Worm (Caenorhabditis elegans): Measurements from ENCODE around the gene fbxa-137.
"Not testable (repeated sequence)": the region's sequence is repeated elsewhere in the genome, so short reads cannot be mapped to it uniquely, and the experiment has no call there.

Gene fbxa-137

DNA sequence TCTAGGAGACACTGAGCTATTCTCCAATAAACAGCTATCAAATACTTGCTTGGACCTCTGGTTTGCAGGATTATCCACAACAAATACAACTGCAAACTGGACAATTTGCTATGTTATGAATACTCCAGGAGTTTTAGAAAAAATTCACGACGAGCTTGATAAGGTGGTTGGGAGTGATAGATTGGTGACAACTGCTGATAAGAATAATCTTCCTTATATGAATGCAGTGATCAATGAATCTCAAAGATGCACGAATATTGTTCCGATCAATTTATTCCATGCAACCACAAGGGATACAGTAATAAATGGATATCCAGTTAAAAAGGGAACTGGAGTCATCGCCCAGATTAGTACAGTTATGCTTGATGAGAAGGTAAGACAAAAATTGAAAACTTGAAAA is 26.8 kb upstream of the fbxa-137 start:
- peak; percentile 11 for TF ChIP-seq fos-1 (tag; optimal IDR thresholded peaks at IDR 0.05)
- TF ChIP-seq sem-4 (tag; optimal IDR thresholded peaks at IDR 0.05): no peak

DNA sequence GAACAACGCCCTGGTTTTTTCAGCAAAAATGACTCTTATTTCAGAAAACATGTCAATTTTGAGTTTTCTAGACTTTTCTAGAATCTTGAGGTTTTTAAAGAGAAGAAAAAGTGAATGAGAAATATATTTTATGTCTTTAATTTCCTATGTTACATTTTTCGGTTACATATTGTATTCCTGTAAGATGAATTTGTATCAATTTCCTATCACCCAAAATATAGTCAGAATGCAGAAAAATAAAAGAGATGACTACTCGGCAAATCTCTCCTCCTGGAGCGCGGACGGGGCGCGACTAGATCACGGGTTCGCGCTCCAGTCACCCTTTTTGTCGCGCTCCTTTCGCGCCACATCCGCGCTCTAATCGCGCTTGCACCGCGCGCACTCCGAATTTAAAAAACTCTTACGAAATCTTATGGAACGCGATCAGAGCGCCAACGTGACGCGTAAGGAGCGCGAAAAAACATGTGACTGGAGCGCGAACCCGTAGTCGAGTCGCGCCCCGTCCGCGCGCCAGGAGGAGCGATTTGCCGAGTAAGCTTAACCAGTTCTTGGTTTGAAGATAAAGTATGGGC is 24.0 kb upstream of the fbxa-137 start, which contains the start of gene str-253:
Gene str-253, minus strand, starts transcription at position 51 of the 572 bp plus-strand sequence.
- TF ChIP-seq skn-1 (tag; optimal IDR thresholded peaks at IDR 0.05) (no peak), R02D3.7 (tag; optimal IDR thresholded peaks at IDR 0.05) (no peak)

DNA sequence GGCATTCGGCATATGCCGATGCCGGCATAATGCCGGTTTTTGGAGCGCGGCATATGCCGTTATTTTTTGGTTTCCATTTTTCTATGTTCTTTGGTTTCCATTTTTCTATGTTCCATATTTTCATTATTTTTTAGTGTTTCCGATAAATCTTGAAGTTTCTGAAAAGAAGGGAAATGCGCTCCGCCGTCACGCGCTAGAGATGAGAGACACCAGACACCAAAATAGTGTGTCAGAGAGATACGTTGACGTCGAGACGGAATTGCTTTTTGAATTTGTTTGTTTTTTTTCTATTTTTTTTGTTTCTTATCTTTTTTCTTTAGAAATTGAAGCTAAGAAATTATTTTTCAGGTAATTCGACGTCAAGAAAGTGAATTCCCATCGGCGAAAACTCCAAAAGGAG is 23.4 kb upstream of the fbxa-137 start, which contains the start of gene F41B5.1:
Gene F41B5.1, plus strand, starts transcription at position 343 of the 400 bp plus-strand sequence.
- not testable (repeated sequence) for TF ChIP-seq ceh-82 (tag; optimal IDR thresholded peaks at IDR 0.05); nhr-11 (tag; optimal IDR thresholded peaks at IDR 0.05); sma-3 (GFP tag; optimal IDR thresholded peaks at IDR 0.05)

DNA sequence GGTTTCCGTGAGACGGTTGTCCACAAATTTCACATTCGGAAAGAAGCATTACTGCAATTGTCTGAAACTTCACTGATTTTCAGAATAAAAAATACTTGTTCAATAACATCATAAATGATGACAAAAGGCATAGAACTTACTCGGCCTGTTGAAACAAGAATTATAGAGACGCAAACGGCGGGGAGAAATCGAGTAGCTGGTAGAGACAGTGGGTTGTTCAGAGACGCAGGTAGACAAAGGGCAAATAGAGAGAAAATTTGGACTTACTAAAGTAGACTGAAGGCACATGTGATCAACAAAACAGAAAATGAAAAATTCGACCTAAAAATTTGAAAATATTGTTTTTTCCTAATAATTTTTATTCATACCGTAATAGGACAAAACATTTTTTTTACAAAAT is 18.9 kb upstream of the fbxa-137 start, which contains the start of gene nhr-182:
Gene nhr-182, minus strand, starts transcription at position 178 of the 400 bp plus-strand sequence.
- no peak for TF ChIP-seq elt-3 (tag; optimal IDR thresholded peaks at IDR 0.05)
- TF ChIP-seq ama-1 (optimal IDR thresholded peaks at IDR 0.05): no peak
- no peak for TF ChIP-seq nhr-77 (tag; optimal IDR thresholded peaks at IDR 0.05)
- no peak for TF ChIP-seq unc-55 (GFP tag; optimal IDR thresholded peaks at IDR 0.05)
- TF ChIP-seq nhr-23 (tag; optimal IDR thresholded peaks at IDR 0.05): no peak
- no peak for TF ChIP-seq R02D3.7 (tag; optimal IDR thresholded peaks at IDR 0.05)
- peak; percentile 27 for TF ChIP-seq C34F6.9 (tag; optimal IDR thresholded peaks at IDR 0.05)
- no peak for TF ChIP-seq lin-11 (tag; optimal IDR thresholded peaks at IDR 0.05)
- peak in 1 of 2 experiments; percentile 28 for TF ChIP-seq lsy-2 (tag; optimal IDR thresholded peaks at IDR 0.05)
- no peak for TF ChIP-seq snpc-4 (tag; optimal IDR thresholded peaks at IDR 0.05)
- TF ChIP-seq nhr-21 (tag; optimal IDR thresholded peaks at IDR 0.05): no peak
- TF ChIP-seq nhr-10 (tag; optimal IDR thresholded peaks at IDR 0.05): no peak
- no peak for TF ChIP-seq nhr-25 (tag; optimal IDR thresholded peaks at IDR 0.05)
- TF ChIP-seq peb-1 (tag; optimal IDR thresholded peaks at IDR 0.05): no peak
- TF ChIP-seq aly-2 (tag; optimal IDR thresholded peaks at IDR 0.05): no peak
- peak; percentile 19 for TF ChIP-seq sma-9 (GFP tag; optimal IDR thresholded peaks at IDR 0.05)
- no peak for TF ChIP-seq sma-9 (tag; optimal IDR thresholded peaks at IDR 0.05)
- TF ChIP-seq elt-1 (tag; optimal IDR thresholded peaks at IDR 0.05): no peak
- no peak for TF ChIP-seq mab-5 (tag; optimal IDR thresholded peaks at IDR 0.05)
- no peak for TF ChIP-seq dmd-4 (tag; optimal IDR thresholded peaks at IDR 0.05)
- TF ChIP-seq fos-1 (tag; optimal IDR thresholded peaks at IDR 0.05): peak; percentile 18
- no peak for TF ChIP-seq ceh-16 (tag; optimal IDR thresholded peaks at IDR 0.05)
- no peak for TF ChIP-seq mdl-1 (tag; optimal IDR thresholded peaks at IDR 0.05)
- TF ChIP-seq ztf-11 (tag; optimal IDR thresholded peaks at IDR 0.05): no peak
- TF ChIP-seq blmp-1 (tag; optimal IDR thresholded peaks at IDR 0.05; ENCODE audit: insufficient read depth): no peak
- no peak for TF ChIP-seq sem-4 (tag; optimal IDR thresholded peaks at IDR 0.05)
- no peak for TF ChIP-seq ZK546.5 (tag; optimal IDR thresholded peaks at IDR 0.05)
- no peak for TF ChIP-seq nhr-6 (tag; optimal IDR thresholded peaks at IDR 0.05)
- no peak for TF ChIP-seq nhr-12 (tag; optimal IDR thresholded peaks at IDR 0.05)
- peak; percentile 6 for TF ChIP-seq F13H6.1 (tag; optimal IDR thresholded peaks at IDR 0.05)
- no peak for TF ChIP-seq zag-1 (tag; optimal IDR thresholded peaks at IDR 0.05)
- peak; percentile 86 for TF ChIP-seq skn-1 (tag; optimal IDR thresholded peaks at IDR 0.05)
- no peak for TF ChIP-seq ztf-4 (tag; optimal IDR thresholded peaks at IDR 0.05)
- no peak for TF ChIP-seq lin-39 (tag; optimal IDR thresholded peaks at IDR 0.05)
- TF ChIP-seq unc-62 (GFP tag; optimal IDR thresholded peaks at IDR 0.05): no peak
- TF ChIP-seq ceh-82 (tag; optimal IDR thresholded peaks at IDR 0.05): no peak
- no peak for TF ChIP-seq mbf-1 (tag; optimal IDR thresholded peaks at IDR 0.05)
- TF ChIP-seq nhr-237 (tag; optimal IDR thresholded peaks at IDR 0.05): no peak
- TF ChIP-seq egl-27 (tag; optimal IDR thresholded peaks at IDR 0.05): no peak
- no peak for TF ChIP-seq lin-13 (GFP tag; optimal IDR thresholded peaks at IDR 0.05)
- no peak for TF ChIP-seq sma-3 (GFP tag; optimal IDR thresholded peaks at IDR 0.05)
- no peak for TF ChIP-seq gmeb-1 (tag; optimal IDR thresholded peaks at IDR 0.05)
- peak; percentile 49 for TF ChIP-seq crh-2 (tag; optimal IDR thresholded peaks at IDR 0.05)
- TF ChIP-seq unc-39 (tag; optimal IDR thresholded peaks at IDR 0.05): no peak
- no peak for TF ChIP-seq Y55F3AM.14 (GFP tag; optimal IDR thresholded peaks at IDR 0.05)
- TF ChIP-seq nhr-129 (tag; optimal IDR thresholded peaks at IDR 0.05): peak; percentile 28
- TF ChIP-seq nhr-11 (tag; optimal IDR thresholded peaks at IDR 0.05): no peak
- no peak for TF ChIP-seq alr-1 (tag; optimal IDR thresholded peaks at IDR 0.05)
